Fruit fly (Drosophila melanogaster) whole organism, embryonic: Measurements from ENCODE around the gene CG5376.

ENCODE experiments used
- CG1832 ChIP-seq: fragments of 200-800 bp; sonication (Bioruptor generic); optimal IDR thresholded peaks from 2 replicates; lab custom pipeline; 2017; ENCODE audit warnings: missing biosample characterization, mild to moderate bottlenecking, missing genetic modification characterization, inconsistent platforms
- CG33557 ChIP-seq: fragments of 200-800 bp; sonication (Bioruptor generic); optimal IDR thresholded peaks from 2 replicates; lab custom pipeline; 2019; ENCODE audit warnings: missing biosample characterization, mild to moderate bottlenecking, missing genetic modification characterization, moderate library complexity
- CG9727 ChIP-seq: fragments of 200-800 bp; sonication (Bioruptor generic); optimal IDR thresholded peaks from 3 replicates; lab custom pipeline; 2017; ENCODE audit warnings: missing biosample characterization, mild to moderate bottlenecking, missing genetic modification characterization

- TF ChIP-seq CG33557 (GFP tag; lab: Kevin White, UChicago) (no peak), CG1832 (no peak), CG9727 (GFP tag; lab: Kevin White, UChicago) (no peak)
Measured at dm6 chr3R:22527636-22528148, 38.9 kb upstream of the CG5376 start.
